Fruit fly (Drosophila melanogaster): ENCODE data around the gene Dci.

Gene Dci

DNA sequence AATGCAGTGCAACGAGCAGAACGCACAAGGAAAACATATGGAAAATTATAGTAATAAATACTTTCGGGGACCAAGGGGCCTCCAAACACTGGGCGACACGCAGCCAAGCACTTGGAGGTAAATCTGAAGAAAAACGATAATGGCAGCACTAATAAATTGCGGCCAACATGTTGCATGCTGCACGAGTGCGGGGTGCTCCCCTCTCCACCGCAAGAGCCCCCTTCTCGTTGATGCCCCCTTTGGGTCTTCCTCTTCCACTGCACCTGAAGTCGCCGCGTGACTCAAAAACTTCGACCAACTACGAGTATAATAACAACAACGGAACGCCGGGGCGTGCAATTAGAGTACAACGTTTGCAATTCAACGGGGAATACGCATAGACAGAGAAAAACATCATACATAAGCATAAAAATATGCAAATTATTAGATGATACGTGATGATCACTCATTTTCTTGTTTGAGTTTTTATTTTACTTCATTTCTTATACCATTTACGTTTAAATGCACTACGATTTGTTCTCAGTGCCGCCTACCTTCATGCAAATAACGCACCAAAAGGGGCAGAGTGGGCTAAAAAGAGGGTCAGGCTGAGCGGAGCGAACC, 49.2 kb upstream of the Dci start (continued):
- TF ChIP-seq az2 (GFP tag; optimal IDR thresholded peaks at IDR 0.05), result peak; percentile 8
- no peak for TF ChIP-seq dpn (GFP tag; optimal IDR thresholded peaks at IDR 0.05)
- TF ChIP-seq Hmx (GFP tag; optimal IDR thresholded peaks at IDR 0.05), result no peak
- no peak for TF ChIP-seq CG17912 (GFP tag; optimal IDR thresholded peaks at IDR 0.05)
- no peak for TF ChIP-seq CG9932 (GFP tag; IDR thresholded peaks at IDR 0.05)
- 0 out of 2 replicates have a peak, but pooled peaks have one; percentile 8 for TF ChIP-seq ap (GFP tag; IDR thresholded peaks at IDR 0.05)
- no peak for TF ChIP-seq CG7372 (GFP tag; IDR thresholded peaks at IDR 0.05)
- no peak for TF ChIP-seq CG4328 (GFP tag; optimal IDR thresholded peaks at IDR 0.05)
- no peak for TF ChIP-seq CG2875 (GFP tag; optimal IDR thresholded peaks at IDR 0.05)
- no peak for TF ChIP-seq Lhr (GFP tag; optimal IDR thresholded peaks at IDR 0.05)
- no peak for TF ChIP-seq CG17361 (GFP tag; IDR thresholded peaks at IDR 0.05)
- no peak for TF ChIP-seq nerfin-1 (tag; optimal IDR thresholded peaks at IDR 0.05)
- no peak for TF ChIP-seq HLH3B (GFP tag; IDR thresholded peaks at IDR 0.05)
- peak; percentile 64 for TF ChIP-seq Drgx (GFP tag; IDR thresholded peaks at IDR 0.05)
- TF ChIP-seq Elba2 (GFP tag; optimal IDR thresholded peaks at IDR 0.05), result no peak
- TF ChIP-seq CG17186 (GFP tag; optimal IDR thresholded peaks at IDR 0.05), result no peak
- no peak for TF ChIP-seq tio (GFP tag; optimal IDR thresholded peaks at IDR 0.05)
- TF ChIP-seq ato (GFP tag; IDR thresholded peaks at IDR 0.05; ENCODE audit: partially characterized antibody), result no peak
- no peak for TF ChIP-seq jigr1 (GFP tag; IDR thresholded peaks at IDR 0.05)
- no peak for TF ChIP-seq CG3065 (GFP tag; optimal IDR thresholded peaks at IDR 0.05)
- no peak for TF ChIP-seq salm (tag; optimal IDR thresholded peaks at IDR 0.05)
- TF ChIP-seq repo (GFP tag; optimal IDR thresholded peaks at IDR 0.05), result no peak
- peak; percentile 0 for TF ChIP-seq CG14710 (tag; optimal IDR thresholded peaks at IDR 0.05)
- no peak for TF ChIP-seq ken (GFP tag; IDR thresholded peaks at IDR 0.05)
- no peak for TF ChIP-seq Atf-2 (GFP tag; optimal IDR thresholded peaks at IDR 0.05)
- TF ChIP-seq CG8359 (GFP tag; optimal IDR thresholded peaks at IDR 0.05; ENCODE audit: borderline replicate concordance), result no peak
- peak; percentile 3 for TF ChIP-seq nom (GFP tag; optimal IDR thresholded peaks at IDR 0.05)
- no peak for TF ChIP-seq Eip74EF (GFP tag; optimal IDR thresholded peaks at IDR 0.05)
- TF ChIP-seq CG6272 (GFP tag; IDR thresholded peaks at IDR 0.05), result no peak
- no peak for TF ChIP-seq CG30431 (GFP tag; optimal IDR thresholded peaks at IDR 0.05)
- TF ChIP-seq kah (GFP tag; optimal IDR thresholded peaks at IDR 0.05), result no peak
- no peak for TF ChIP-seq CG10565 (GFP tag; optimal IDR thresholded peaks at IDR 0.05)
- no peak for TF ChIP-seq sna (GFP tag; IDR thresholded peaks at IDR 0.05; ENCODE audit: partially characterized antibody)
- no peak for TF ChIP-seq stwl (tag; optimal IDR thresholded peaks at IDR 0.05)
- TF ChIP-seq CG14667 (GFP tag; IDR thresholded peaks at IDR 0.05), result no peak
- TF ChIP-seq CG13287 (GFP tag; IDR thresholded peaks at IDR 0.05; ENCODE audit: partially characterized antibody), result no peak
- no peak for TF ChIP-seq NfI (GFP tag; optimal IDR thresholded peaks at IDR 0.05)
- peak; percentile 12 for TF ChIP-seq CG5245 (GFP tag; optimal IDR thresholded peaks at IDR 0.05)
- no peak for TF ChIP-seq ac (GFP tag; optimal IDR thresholded peaks at IDR 0.05)
- no peak for TF ChIP-seq CG10147 (GFP tag; optimal IDR thresholded peaks at IDR 0.05)
- TF ChIP-seq Neu2 (GFP tag; optimal IDR thresholded peaks at IDR 0.05; ENCODE audit: borderline replicate concordance), result no peak
- TF ChIP-seq CG4730 (GFP tag; IDR thresholded peaks at IDR 0.05), result no peak
- 0 out of 2 replicates have a peak, but pooled peaks have one; percentile 7 for TF ChIP-seq CG11696 (GFP tag; IDR thresholded peaks at IDR 0.05)
- no peak for TF ChIP-seq pita (GFP tag; optimal IDR thresholded peaks at IDR 0.05)
- no peak for TF ChIP-seq schlank (tag; optimal IDR thresholded peaks at IDR 0.05)
- peak; percentile 31 for TF ChIP-seq phol (tag; optimal IDR thresholded peaks at IDR 0.05)
- TF ChIP-seq ATbp (GFP tag; optimal IDR thresholded peaks at IDR 0.05), result no peak
- TF ChIP-seq sqz (GFP tag; optimal IDR thresholded peaks at IDR 0.05), result no peak
- no peak for TF ChIP-seq nau (GFP tag; optimal IDR thresholded peaks at IDR 0.05)
- TF ChIP-seq CG31224 (GFP tag; IDR thresholded peaks at IDR 0.05), result no peak

Measured in whole organism, embryonic.